Fruit fly (Drosophila melanogaster) whole organism, embryonic: ENCODE data around the gene CG7912.

Experiments used
- CG10267 ChIP-seq: fragments of 200-800 bp; sonication (Bioruptor generic); optimal IDR thresholded peaks from 2 replicates; lab custom pipeline; 2018; ENCODE audit warnings: missing biosample characterization, mild to moderate bottlenecking, missing genetic modification characterization, moderate library complexity
- CG10654 ChIP-seq: fragments of 200-800 bp; sonication (Bioruptor generic); optimal IDR thresholded peaks from 2 replicates; lab custom pipeline; 2016; ENCODE audit warnings: missing biosample characterization, missing genetic modification characterization
- CG1233 ChIP-seq: fragments of 200-800 bp; sonication (Bioruptor generic); optimal IDR thresholded peaks from 4 replicates; lab custom pipeline; 2018; ENCODE audit warnings: missing biosample characterization, mild to moderate bottlenecking, missing genetic modification characterization
- CG14710 ChIP-seq: fragments of 200-800 bp; sonication (Bioruptor generic); optimal IDR thresholded peaks from 3 replicates; lab custom pipeline; 2019; ENCODE audit warnings: missing biosample characterization, mild to moderate bottlenecking, missing genetic modification characterization, moderate library complexity
- CG15479 ChIP-seq: fragments of 200-800 bp; sonication (Bioruptor generic); optimal IDR thresholded peaks from 3 replicates; lab custom pipeline; 2019; ENCODE audit warnings: missing biosample characterization, mild to moderate bottlenecking, missing genetic modification characterization, moderate library complexity
- CG16779 ChIP-seq: fragments of 200-800 bp; sonication (Bioruptor generic); IDR thresholded peaks from 2 replicates; pipeline ENCODE4 v1.3.6; 2022; ENCODE audit warnings: missing biosample characterization, missing genetic modification characterization
- CG33213 ChIP-seq: fragments of 200-800 bp; sonication (Bioruptor generic); optimal IDR thresholded peaks from 3 replicates; lab custom pipeline; 2016; ENCODE audit warnings: missing biosample characterization, missing genetic modification characterization
- CG42726 ChIP-seq: fragments of 200-800 bp; sonication (Bioruptor generic); IDR thresholded peaks from 2 replicates; pipeline ENCODE4 v1.3.6; 2022; ENCODE audit warnings: missing biosample characterization, missing genetic modification characterization; ENCODE audit not compliant: partially characterized antibody
- CG4854 ChIP-seq: fragments of 200-800 bp; sonication (Bioruptor generic); optimal IDR thresholded peaks from 2 replicates; lab custom pipeline; 2016; ENCODE audit warnings: missing biosample characterization, missing genetic modification characterization, inconsistent platforms
- CG5953 ChIP-seq: fragments of 200-800 bp; sonication (Bioruptor generic); IDR thresholded peaks from 2 replicates; pipeline ENCODE4 v1.3.6; 2022; ENCODE audit warnings: missing biosample characterization, missing genetic modification characterization
- CG7357 ChIP-seq: fragments of 200-800 bp; sonication (Bioruptor generic); IDR thresholded peaks from 3 replicates; pipeline ENCODE4 v1.3.6; 2022; ENCODE audit warnings: missing biosample characterization, missing genetic modification characterization
- CG8290 ChIP-seq, 3 experiments: fragments of 200-800 bp; sonication (Bioruptor generic); optimal IDR thresholded peaks; 2 replicates each; lab custom pipeline; 2016 to 2019; ENCODE audit warnings: missing biosample characterization in 3 of 3, missing genetic modification characterization in 3 of 3, mild to moderate bottlenecking in 2 of 3, moderate library complexity in 1 of 3
- CG8765 ChIP-seq: fragments of 200-800 bp; sonication (Bioruptor generic); IDR thresholded peaks from 2 replicates; pipeline ENCODE4 v1.3.6; 2022; ENCODE audit warnings: missing biosample characterization, missing genetic modification characterization
- E2f2 ChIP-seq: fragments of 200-800 bp; sonication (Bioruptor generic); IDR thresholded peaks from 2 replicates; pipeline ENCODE4 v1.3.6; 2022; ENCODE audit warnings: missing biosample characterization, missing genetic modification characterization
- Elba2 ChIP-seq: fragments of 200-800 bp; sonication (Bioruptor generic); optimal IDR thresholded peaks from 3 replicates; lab custom pipeline; 2016; ENCODE audit warnings: missing biosample characterization, missing genetic modification characterization
- Hr51 ChIP-seq, 2 experiments: fragments of 200-800 bp; sonication (Bioruptor generic); optimal IDR thresholded peaks; 2 replicates in 1 of 2; 3 replicates in 1 of 2; lab custom pipeline; 2016 to 2018; ENCODE audit warnings: missing biosample characterization in 2 of 2, missing genetic modification characterization in 2 of 2, mild to moderate bottlenecking in 1 of 2, moderate library complexity in 1 of 2
- Hsf ChIP-seq: fragments of 200-800 bp; sonication (Bioruptor generic); optimal IDR thresholded peaks from 3 replicates; lab custom pipeline; 2016; ENCODE audit warnings: missing biosample characterization, missing genetic modification characterization
- MESR4 ChIP-seq: fragments of 200-800 bp; sonication (Bioruptor generic); optimal IDR thresholded peaks from 2 replicates; lab custom pipeline; 2018; ENCODE audit warnings: missing biosample characterization, mild to moderate bottlenecking, missing genetic modification characterization, moderate library complexity
- Myb ChIP-seq: fragments of 200-800 bp; sonication (Bioruptor generic); optimal IDR thresholded peaks from 2 replicates; lab custom pipeline; 2016; ENCODE audit warnings: missing biosample characterization, missing genetic modification characterization
- Pdp1 ChIP-seq, 2 experiments: fragments of 200-800 bp; sonication (Bioruptor generic); optimal IDR thresholded peaks; 3 replicates each; lab custom pipeline; 2016; ENCODE audit warnings: missing biosample characterization in 2 of 2, missing genetic modification characterization in 2 of 2, mild to moderate bottlenecking in 1 of 2, moderate library complexity in 1 of 2
- Spps ChIP-seq: fragments of 200-800 bp; sonication (Bioruptor generic); optimal IDR thresholded peaks from 2 replicates; lab custom pipeline; 2018; ENCODE audit warnings: missing biosample characterization, mild to moderate bottlenecking, missing genetic modification characterization
- Trl ChIP-seq, 3 experiments: fragments of >200 bp in 2 of 3; fragments of 200-800 bp in 1 of 3; sonication (Bioruptor generic) in 1 of 3; optimal IDR thresholded peaks; 2 replicates in 1 of 3; 3 replicates in 2 of 3; lab custom pipeline; 2016 to 2017; ENCODE audit warnings: missing biosample characterization in 1 of 3, missing genetic modification characterization in 1 of 3
- Vsx1 ChIP-seq: fragments of 200-800 bp; sonication (Bioruptor generic); optimal IDR thresholded peaks from 2 replicates; lab custom pipeline; 2017; ENCODE audit warnings: missing biosample characterization, mild to moderate bottlenecking, missing genetic modification characterization, missing genetic modification reagents
- Xbp1 ChIP-seq: fragments of 200-800 bp; sonication (Bioruptor generic); optimal IDR thresholded peaks from 3 replicates; lab custom pipeline; 2016; ENCODE audit warnings: missing biosample characterization, mild to moderate bottlenecking, missing genetic modification characterization
- ash1 ChIP-seq: fragments of 200-800 bp; sonication (Bioruptor generic); optimal IDR thresholded peaks from 2 replicates; lab custom pipeline; 2018; ENCODE audit warnings: missing biosample characterization, mild to moderate bottlenecking, missing genetic modification characterization
- chinmo ChIP-seq: fragments of 200-800 bp; sonication (Bioruptor generic); IDR thresholded peaks from 4 replicates; pipeline ENCODE4 v1.3.6; 2022; ENCODE audit warnings: missing biosample characterization, missing genetic modification characterization; ENCODE audit not compliant: partially characterized antibody
- danr ChIP-seq: fragments of 200-800 bp; sonication (Bioruptor generic); IDR thresholded peaks from 2 replicates; pipeline ENCODE4 v1.3.6; 2022; ENCODE audit warnings: missing biosample characterization, missing genetic modification characterization
- dpn ChIP-seq, 2 experiments: fragments of 200-800 bp; sonication (Bioruptor generic); optimal IDR thresholded peaks; 3 replicates each; lab custom pipeline; 2016; ENCODE audit warnings: missing biosample characterization in 2 of 2, missing genetic modification characterization in 2 of 2
- fd102C ChIP-seq: fragments of 200-800 bp; sonication (Bioruptor generic); optimal IDR thresholded peaks from 2 replicates; lab custom pipeline; 2018; ENCODE audit warnings: missing biosample characterization, mild to moderate bottlenecking, missing genetic modification characterization, moderate library complexity
- gcm ChIP-seq: fragments of 200-800 bp; sonication (Bioruptor generic); optimal IDR thresholded peaks from 2 replicates; lab custom pipeline; 2019; ENCODE audit warnings: missing biosample characterization, mild to moderate bottlenecking, missing genetic modification characterization, moderate library complexity
- grau ChIP-seq: fragments of 200-800 bp; optimal IDR thresholded peaks from 3 replicates; lab custom pipeline; 2019; ENCODE audit warnings: missing biosample characterization, mild to moderate bottlenecking, missing genetic modification characterization, moderate library complexity
- jing ChIP-seq: fragments of 200-800 bp; sonication (Bioruptor generic); optimal IDR thresholded peaks from 2 replicates; lab custom pipeline; 2018; ENCODE audit warnings: missing biosample characterization, mild to moderate bottlenecking, missing genetic modification characterization
- kah ChIP-seq: fragments of 200-800 bp; sonication (Bioruptor generic); optimal IDR thresholded peaks from 2 replicates; lab custom pipeline; 2018; ENCODE audit warnings: missing biosample characterization, mild to moderate bottlenecking, missing genetic modification characterization
- knrl ChIP-seq: fragments of 200-800 bp; sonication (Bioruptor generic); IDR thresholded peaks from 3 replicates; pipeline ENCODE4 v1.3.6; 2022; ENCODE audit warnings: missing biosample characterization, missing genetic modification characterization; ENCODE audit not compliant: partially characterized antibody
- lbe ChIP-seq: fragments of 200-800 bp; sonication (Bioruptor generic); optimal IDR thresholded peaks from 2 replicates; lab custom pipeline; 2016; ENCODE audit warnings: missing biosample characterization, mild to moderate bottlenecking, missing genetic modification characterization
- nerfin-1 ChIP-seq: fragments of 200-800 bp; sonication (Bioruptor generic); optimal IDR thresholded peaks from 3 replicates; lab custom pipeline; 2019; ENCODE audit warnings: missing biosample characterization, mild to moderate bottlenecking, missing genetic modification characterization, moderate library complexity
- onecut ChIP-seq: fragments of 200-800 bp; sonication (Bioruptor generic); IDR thresholded peaks from 2 replicates; pipeline ENCODE4 v1.3.6; 2022; ENCODE audit warnings: missing biosample characterization, missing genetic modification characterization
- otp ChIP-seq: fragments of 200-800 bp; sonication (Bioruptor generic); IDR thresholded peaks from 3 replicates; pipeline ENCODE4, ENCODE4 v1.3.6; 2022; ENCODE audit warnings: missing biosample characterization, missing genetic modification characterization
- pan ChIP-seq, 4 experiments: fragments of >200 bp in 3 of 4; fragments of 200-800 bp in 1 of 4; sonication (Bioruptor generic) in 1 of 4; optimal IDR thresholded peaks in 3 of 4; IDR thresholded peaks in 1 of 4; 2 replicates each; pipeline versions ENCODE4 v1.3.6 to Lab custom; 2017 to 2022; ENCODE audit warnings: missing biosample characterization in 2 of 4, missing genetic modification characterization in 2 of 4, mixed read lengths in 1 of 4
- pros ChIP-seq: fragments of 200-800 bp; sonication (Bioruptor generic); optimal IDR thresholded peaks from 3 replicates; lab custom pipeline; 2019; ENCODE audit warnings: missing biosample characterization, mild to moderate bottlenecking, missing genetic modification characterization, moderate library complexity
- pzg ChIP-seq: fragments of 200-800 bp; sonication (Bioruptor generic); optimal IDR thresholded peaks from 3 replicates; lab custom pipeline; 2018; ENCODE audit warnings: missing biosample characterization, mild to moderate bottlenecking, missing genetic modification characterization, moderate library complexity
- schlank ChIP-seq: fragments of 200-800 bp; sonication (Bioruptor generic); optimal IDR thresholded peaks from 2 replicates; lab custom pipeline; 2018; ENCODE audit warnings: missing biosample characterization, mild to moderate bottlenecking, missing genetic modification characterization
- sr ChIP-seq: fragments of 200-800 bp; sonication (Bioruptor generic); IDR thresholded peaks from 3 replicates; pipeline ENCODE4 v1.3.6; 2022; ENCODE audit warnings: missing biosample characterization, missing genetic modification characterization
- tio ChIP-seq: fragments of 200-800 bp; sonication (Bioruptor generic); optimal IDR thresholded peaks from 2 replicates; lab custom pipeline; 2017; ENCODE audit warnings: missing biosample characterization, missing genetic modification characterization, inconsistent platforms
- tll ChIP-seq, 2 experiments: fragments of 200-800 bp in 1 of 2; fragments of >200 bp in 1 of 2; sonication (Bioruptor generic) in 1 of 2; optimal IDR thresholded peaks; 2 replicates each; lab custom pipeline; 2017 to 2019; ENCODE audit warnings: missing biosample characterization in 2 of 2, missing genetic modification characterization in 2 of 2, mild to moderate bottlenecking in 1 of 2, moderate library complexity in 1 of 2
- toy ChIP-seq: fragments of 200-800 bp; sonication (Bioruptor generic); IDR thresholded peaks from 2 replicates; pipeline ENCODE4 v1.3.6; 2022; ENCODE audit warnings: missing biosample characterization, missing genetic modification characterization
- zen ChIP-seq: fragments of 200-800 bp; sonication (Bioruptor generic); optimal IDR thresholded peaks from 3 replicates; lab custom pipeline; 2018; ENCODE audit warnings: missing biosample characterization, mild to moderate bottlenecking, missing genetic modification characterization, moderate library complexity
- zen2 ChIP-seq: fragments of 200-800 bp; sonication (Bioruptor generic); IDR thresholded peaks from 3 replicates; pipeline ENCODE4 v1.3.6; 2022; ENCODE audit warnings: missing biosample characterization, missing genetic modification characterization; ENCODE audit not compliant: partially characterized antibody

Gene CG7912

DNA sequence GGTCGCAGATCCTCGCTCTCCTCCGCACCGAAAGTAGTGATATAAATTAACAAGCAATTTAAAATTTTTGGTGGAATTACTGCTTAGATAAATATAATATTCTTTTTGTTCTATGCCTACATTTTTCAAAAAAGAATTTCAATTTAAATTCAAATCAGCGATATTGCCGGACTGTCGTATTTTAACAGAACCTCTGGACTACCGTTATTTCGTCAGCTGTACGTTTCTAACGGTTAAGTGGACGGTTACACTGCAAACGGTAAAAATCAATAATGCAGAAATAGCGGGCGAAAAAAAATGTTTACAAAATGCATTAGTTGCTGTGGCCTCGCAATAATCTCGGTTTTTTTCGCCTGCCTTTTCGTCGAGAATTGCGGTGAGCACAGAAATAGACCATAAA is 8.7 kb downstream of the CG7912 start, which contains the start of gene Tace (continued):
- TF ChIP-seq pzg (GFP tag; lab: Kevin White, UChicago) (peak; percentile 44), dpn (GFP tag; optimal IDR thresholded peaks at IDR 0.05; lab: Kevin White, UChicago) (no peak), CG8290 (GFP tag; optimal IDR thresholded peaks at IDR 0.05; lab: Kevin White, UChicago) (no peak), CG8290 (tag; optimal IDR thresholded peaks at IDR 0.05; lab: Kevin White, UChicago) (no peak), zen (tag; lab: Kevin White, UChicago) (peak; percentile 48), otp (GFP tag; lab: Robert Waterston, UW) (no peak), jing (GFP tag; lab: Kevin White, UChicago) (no peak), nerfin-1 (tag; lab: Kevin White, UChicago) (peak; percentile 30), Elba2 (peak; percentile 85), Hr51 (GFP tag; optimal IDR thresholded peaks at IDR 0.05; lab: Kevin White, UChicago) (no peak), lbe (GFP tag; lab: Kevin White, UChicago) (no peak), danr (GFP tag; lab: Robert Waterston, UW) (no peak), fd102C (no peak), tio (GFP tag; lab: Kevin White, UChicago) (no peak), CG15479 (GFP tag; lab: Kevin White, UChicago) (no peak), gcm (GFP tag; lab: Kevin White, UChicago) (no peak), tll (GFP tag; optimal IDR thresholded peaks at IDR 0.05; lab: Kevin White, UChicago) (no peak), CG14710 (tag; lab: Kevin White, UChicago) (no peak), kah (GFP tag; lab: Kevin White, UChicago) (no peak), CG10654 (GFP tag; lab: Kevin White, UChicago) (no peak), zen2 (GFP tag; lab: Robert Waterston, UW) (no peak), CG10267 (no peak), CG1233 (GFP tag; lab: Kevin White, UChicago) (no peak), E2f2 (GFP tag; lab: Robert Waterston, UW) (peak; percentile 68), ash1 (GFP tag; lab: Kevin White, UChicago) (no peak), Hsf (GFP tag; lab: Kevin White, UChicago) (no peak), Pdp1 (GFP tag; optimal IDR thresholded peaks at IDR 0.05; lab: Kevin White, UChicago) (no peak), Myb (peak; percentile 76), grau (tag; lab: Kevin White, UChicago) (no peak), schlank (no peak), knrl (no peak), CG16779 (no peak), chinmo (GFP tag; lab: Robert Waterston, UW) (0 out of 4 replicates have a peak, but pooled peaks have one; percentile 20), CG8765 (GFP tag; lab: Robert Waterston, UW) (no peak), sr (GFP tag; lab: Robert Waterston, UW) (no peak), CG42726 (GFP tag; lab: Robert Waterston, UW) (no peak), onecut (GFP tag; lab: Robert Waterston, UW) (peak; percentile 100), Vsx1 (GFP tag; lab: Kevin White, UChicago) (no peak), pan (optimal IDR thresholded peaks at IDR 0.05; lab: Kevin White, UChicago) (no peak), pan (GFP tag; optimal IDR thresholded peaks at IDR 0.05 in 1 of 2, IDR thresholded peaks at IDR 0.05 in 1 of 2) (no peak), MESR4 (peak; percentile 39), toy (GFP tag; lab: Robert Waterston, UW) (no peak), Xbp1 (GFP tag; lab: Kevin White, UChicago) (no peak), CG7357 (GFP tag; lab: Robert Waterston, UW) (no peak), pros (GFP tag; lab: Kevin White, UChicago) (no peak), Trl (optimal IDR thresholded peaks at IDR 0.05; lab: Kevin White, UChicago) (no peak), Trl (GFP tag; optimal IDR thresholded peaks at IDR 0.05; lab: Kevin White, UChicago) (no peak), Spps (tag; lab: Kevin White, UChicago) (no peak), CG4854 (no peak), CG5953 (no peak), CG33213 (no peak)
